1 fruit fly cellular context compared by ENCODE assay signal in the genomic region with DNA sequence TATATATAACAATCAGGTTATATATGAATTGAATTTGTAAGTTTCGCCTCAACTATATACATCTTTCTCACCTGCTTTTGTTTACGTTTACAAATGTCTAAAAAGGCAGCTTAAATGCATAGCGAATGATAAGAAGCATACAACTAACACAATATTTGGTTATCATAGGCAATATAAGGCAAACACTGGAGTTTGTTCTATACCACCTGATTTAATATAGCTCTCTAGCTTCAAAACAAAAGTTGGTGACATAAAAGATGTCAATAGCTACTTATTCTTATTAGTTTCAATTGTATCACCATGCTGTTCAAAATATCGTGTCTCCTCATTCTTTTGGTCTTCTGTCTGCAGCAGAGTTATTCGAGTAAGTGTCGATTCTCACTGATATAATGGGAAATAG.
TF ChIP-seq lines count a peak whose summit lies in the region.

No protein-coding gene starts in this region.

TF ChIP-seq in whole organism, embryonic, 481 proteins besides CTCF, POLR2A, EP300 and RAD21 (continued from another document):
- TF ChIP-seq CG17568 (GFP tag; optimal IDR thresholded peaks at IDR 0.05; lab: Kevin White, UChicago) (peak; percentile 6), CG2875 (GFP tag; optimal IDR thresholded peaks at IDR 0.05; lab: Kevin White, UChicago) (peak; percentile 4), unpg (GFP tag; optimal IDR thresholded peaks at IDR 0.05; lab: Kevin White, UChicago) (peak; percentile 6)
